Worm (Caenorhabditis elegans): Measurements from ENCODE around the gene gphr-1.
"Not testable (repeated sequence)": the region's sequence is repeated elsewhere in the genome, so short reads cannot be mapped to it uniquely, and the experiment has no call there.

Gene gphr-1

DNA sequence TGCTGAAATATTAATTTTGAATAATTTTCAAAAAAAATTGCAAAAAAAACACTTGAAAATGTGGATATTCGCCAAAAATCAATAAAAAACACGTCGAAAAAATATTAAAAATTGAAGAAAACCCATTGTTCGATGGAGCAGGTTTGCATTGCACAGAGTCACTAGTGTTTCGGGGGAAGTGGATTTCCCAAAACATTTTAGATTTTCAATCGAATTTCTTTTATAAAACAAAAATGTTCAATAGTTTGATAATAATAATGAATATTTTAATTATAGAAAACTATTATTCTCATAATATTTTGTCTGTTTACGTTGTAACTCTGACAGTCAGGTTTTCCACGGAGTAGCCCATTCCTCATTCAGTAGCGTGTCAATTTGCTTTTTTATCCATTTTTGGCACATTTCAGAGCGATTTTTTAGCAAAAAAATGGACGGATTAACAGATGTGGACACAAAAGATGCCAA lies at the start of gene gphr-1, which contains the start of gene gex-4:
Gene gphr-1, plus strand, starts transcription at position 415 of the 465 bp plus-strand sequence.
Gene gex-4, minus strand, starts transcription at position 2 of the 465 bp plus-strand sequence.
- TF ChIP-seq mep-1 (tag; optimal IDR thresholded peaks at IDR 0.05) = peak; percentile 28
- peak; percentile 36 for TF ChIP-seq sptf-1 (tag; optimal IDR thresholded peaks at IDR 0.05)
- no peak for TF ChIP-seq lin-32 (GFP tag; optimal IDR thresholded peaks at IDR 0.05)
- peak; percentile 43 for TF ChIP-seq lsy-2 (tag; optimal IDR thresholded peaks at IDR 0.05)
- peak; percentile 42 for TF ChIP-seq ces-1 (GFP tag; optimal IDR thresholded peaks at IDR 0.05)
- no peak for TF ChIP-seq nhr-2 (tag; optimal IDR thresholded peaks at IDR 0.05)
- no peak for TF ChIP-seq M03D4.4 (tag; optimal IDR thresholded peaks at IDR 0.05)

DNA sequence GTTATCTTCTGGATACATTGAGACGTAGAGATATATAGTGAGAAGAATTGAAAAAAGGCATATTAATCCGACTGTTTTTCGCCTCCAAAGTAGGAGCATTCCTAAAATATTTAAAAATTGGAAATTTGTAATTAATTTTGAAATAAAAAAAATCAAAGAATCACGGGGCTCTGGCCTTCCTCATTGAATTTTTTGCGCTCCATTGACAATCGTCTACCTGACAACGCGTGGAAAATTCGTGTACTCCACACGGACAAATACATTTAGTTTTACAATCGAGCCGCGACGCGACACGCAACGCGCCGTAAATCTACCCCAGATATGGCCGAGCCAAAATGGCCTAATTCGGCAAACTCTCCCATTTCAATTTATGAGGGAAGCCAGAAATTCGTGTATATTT lies 41.7 kb upstream of the gphr-1 start, which contains the start of gene gly-11:
Gene gly-11, minus strand, starts transcription at position 101 of the 400 bp plus-strand sequence.
- not testable (repeated sequence) for TF ChIP-seq ham-2 (GFP tag; optimal IDR thresholded peaks at IDR 0.05); flh-1 (GFP tag; optimal IDR thresholded peaks at IDR 0.05); ztf-11 (tag; optimal IDR thresholded peaks at IDR 0.05)

DNA sequence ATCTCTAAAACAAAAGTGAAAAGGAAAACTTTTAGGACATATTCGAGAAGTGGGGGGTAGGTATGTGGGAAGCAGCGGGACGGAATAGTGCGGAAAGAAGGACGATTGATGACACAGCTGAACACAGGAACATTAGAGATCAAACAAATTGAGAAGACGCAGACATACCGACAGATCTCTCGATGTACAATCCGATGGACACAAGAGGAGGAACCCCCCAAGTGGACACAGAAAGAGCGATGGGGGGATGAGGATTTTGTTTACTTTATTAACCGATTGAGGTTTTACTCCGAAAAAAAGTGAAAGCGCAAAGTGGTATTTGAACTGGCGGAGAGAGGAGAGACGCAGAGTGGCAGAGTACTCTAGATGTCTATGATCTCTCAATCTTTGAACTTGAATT lies 40.7 kb upstream of the gphr-1 start:
- TF ChIP-seq nhr-12 (tag; optimal IDR thresholded peaks at IDR 0.05) (no peak), nhr-237 (tag; optimal IDR thresholded peaks at IDR 0.05) (no peak), lsy-2 (tag; optimal IDR thresholded peaks at IDR 0.05) (no peak), flh-1 (GFP tag; optimal IDR thresholded peaks at IDR 0.05) (no peak), tbx-8 (GFP tag; optimal IDR thresholded peaks at IDR 0.05) (no peak), ces-1 (GFP tag; optimal IDR thresholded peaks at IDR 0.05) (no peak), pha-4 (tag; optimal IDR thresholded peaks at IDR 0.05) (peak; percentile 68), drap-1 (GFP tag; optimal IDR thresholded peaks at IDR 0.05) (no peak), sptf-1 (tag; optimal IDR thresholded peaks at IDR 0.05) (no peak), nhr-28 (tag; optimal IDR thresholded peaks at IDR 0.05) (no peak), cnd-1 (tag; optimal IDR thresholded peaks at IDR 0.05) (no peak), unc-120 (tag; optimal IDR thresholded peaks at IDR 0.05; ENCODE audit: poor library complexity, severe bottlenecking) (peak; percentile 34), mab-5 (tag; optimal IDR thresholded peaks at IDR 0.05) (no peak), ham-2 (GFP tag; optimal IDR thresholded peaks at IDR 0.05) (peak; percentile 58), nhr-76 (tag; optimal IDR thresholded peaks at IDR 0.05) (no peak), lin-13 (tag; optimal IDR thresholded peaks at IDR 0.05) (no peak), unc-39 (tag; optimal IDR thresholded peaks at IDR 0.05) (no peak), sem-2 (GFP tag; optimal IDR thresholded peaks at IDR 0.05) (no peak), ceh-83 (GFP tag; optimal IDR thresholded peaks at IDR 0.05) (no peak), zip-8 (tag; optimal IDR thresholded peaks at IDR 0.05) (no peak), ceh-43 (GFP tag; optimal IDR thresholded peaks at IDR 0.05) (no peak), snpc-4 (tag; optimal IDR thresholded peaks at IDR 0.05) (no peak), mep-1 (tag; optimal IDR thresholded peaks at IDR 0.05) (peak; percentile 53), unc-62 (GFP tag; optimal IDR thresholded peaks at IDR 0.05) (no peak), mls-2 (tag; optimal IDR thresholded peaks at IDR 0.05) (no peak), blmp-1 (tag; optimal IDR thresholded peaks at IDR 0.05) (peak; percentile 53), elt-3 (tag; optimal IDR thresholded peaks at IDR 0.05) (no peak), hlh-1 (tag; optimal IDR thresholded peaks at IDR 0.05) (peak; percentile 2), M03D4.4 (tag; optimal IDR thresholded peaks at IDR 0.05) (no peak), ceh-39 (tag; optimal IDR thresholded peaks at IDR 0.05) (no peak), bed-3 (GFP tag; optimal IDR thresholded peaks at IDR 0.05) (no peak), ztf-11 (tag; optimal IDR thresholded peaks at IDR 0.05) (no peak), nhr-2 (tag; optimal IDR thresholded peaks at IDR 0.05) (no peak)

DNA sequence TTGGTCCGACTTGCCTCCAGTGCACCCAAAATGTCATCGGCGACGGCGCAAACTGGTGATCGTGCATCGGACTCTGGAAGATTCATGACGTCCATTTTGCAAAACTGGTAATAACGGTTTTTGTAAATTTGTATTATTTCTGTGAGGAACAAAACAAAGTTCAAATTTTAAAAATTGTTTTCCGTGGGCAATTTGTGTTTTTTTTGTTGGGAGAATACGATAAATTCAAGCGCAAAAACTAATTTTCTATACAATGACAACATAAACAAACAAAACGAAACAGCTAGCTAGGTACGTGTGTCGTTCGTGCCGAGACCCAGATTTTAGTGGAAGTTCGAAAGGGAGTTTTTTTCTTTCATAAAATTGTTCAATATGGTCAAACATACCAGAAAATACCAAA lies 35.9 kb upstream of the gphr-1 start, which contains the start of gene Y75B8A.10:
Gene Y75B8A.10, minus strand, starts transcription at position 101 of the 400 bp plus-strand sequence.
- TF ChIP-seq nhr-2 (tag; optimal IDR thresholded peaks at IDR 0.05) = no peak
- no peak for TF ChIP-seq mep-1 (tag; optimal IDR thresholded peaks at IDR 0.05)
- no peak for TF ChIP-seq lsy-2 (tag; optimal IDR thresholded peaks at IDR 0.05)
- TF ChIP-seq ceh-83 (GFP tag; optimal IDR thresholded peaks at IDR 0.05) = no peak
- no peak for TF ChIP-seq pha-4 (tag; optimal IDR thresholded peaks at IDR 0.05)
- no peak for TF ChIP-seq sptf-1 (tag; optimal IDR thresholded peaks at IDR 0.05)
- TF ChIP-seq ceh-43 (GFP tag; optimal IDR thresholded peaks at IDR 0.05) = no peak
